Worm (Caenorhabditis elegans) whole organism, late embryonic: ENCODE data around the gene F13B12.4.

ENCODE experiments used
- ama-1 ChIP-seq: fragments of 150-350 bp; optimal IDR thresholded peaks from 2 replicates; lab custom pipeline; 2014
- ceh-18 ChIP-seq: sonication (generic microtip); optimal IDR thresholded peaks from 2 replicates; lab custom pipeline; 2016; ENCODE audit warnings: missing genetic modification characterization, missing compliant biosample characterization
- hlh-15 ChIP-seq: sonication (generic microtip); optimal IDR thresholded peaks from 2 replicates; lab custom pipeline; 2016; ENCODE audit warnings: missing genetic modification characterization, missing compliant biosample characterization
- pag-3 ChIP-seq: sonication (generic microtip); optimal IDR thresholded peaks from 2 replicates; lab custom pipeline; 2016; ENCODE audit warnings: missing compliant biosample characterization, missing genetic modification characterization, borderline replicate concordance
- pha-4 ChIP-seq: fragments of 150-350 bp; optimal IDR thresholded peaks from 2 replicates; lab custom pipeline; 2018; ENCODE audit warnings: missing biosample characterization, missing genetic modification reagents, missing genetic modification characterization
- pqm-1 ChIP-seq: sonication (generic microtip); optimal IDR thresholded peaks from 2 replicates; lab custom pipeline; 2016; ENCODE audit warnings: missing genetic modification characterization, missing compliant biosample characterization
- unc-86 ChIP-seq: sonication (generic microtip); optimal IDR thresholded peaks from 2 replicates; lab custom pipeline; 2016; ENCODE audit warnings: missing genetic modification characterization, missing compliant biosample characterization

- TF ChIP-seq pag-3 (tag; lab: Kevin White, UChicago) (no peak), ceh-18 (tag; lab: Kevin White, UChicago) (no peak), ama-1 (no peak), hlh-15 (tag; lab: Kevin White, UChicago) (no peak), pqm-1 (tag; lab: Kevin White, UChicago) (no peak), pha-4 (tag; lab: Kevin White, UChicago) (no peak), unc-86 (no peak)
Observed at ce11 chrIV:10469494-10469893, 19.8 kb upstream of the F13B12.4 start, which contains the start of gene ugt-44.
